Fruit fly (Drosophila melanogaster): ENCODE data around the gene CG15515.
"Not testable (repeated sequence)": the region's sequence is repeated elsewhere in the genome, so short reads cannot be mapped to it uniquely, and the experiment has no call there.

CG15515 gene

DNA sequence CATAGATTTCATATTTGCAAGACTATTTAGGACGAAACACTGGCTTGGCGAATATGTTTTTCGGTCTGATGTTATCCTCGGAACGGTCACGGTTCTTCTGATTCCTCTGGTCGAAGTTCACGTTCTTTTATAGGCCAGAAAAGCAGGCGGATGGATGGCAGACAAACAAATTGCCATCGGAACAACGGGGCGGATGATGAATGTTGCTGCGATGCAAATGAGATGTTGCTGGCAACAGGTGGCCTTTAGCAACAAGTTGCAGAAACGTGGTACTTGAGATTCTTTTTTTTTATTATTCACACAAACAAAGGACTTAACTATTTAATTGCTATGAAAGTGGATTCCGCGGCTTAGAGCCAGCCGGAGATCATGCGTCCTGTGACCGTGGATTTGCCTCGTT, 9.0 kb downstream of the CG15515 start, which contains the start of gene Capa:
TSS of gene Capa (minus strand) at position 101 of the 400 bp plus-strand sequence.
- no peak for TF ChIP-seq jim (GFP tag; optimal IDR thresholded peaks at IDR 0.05)
- TF ChIP-seq GATAd (GFP tag; optimal IDR thresholded peaks at IDR 0.05), result no peak
- TF ChIP-seq N (GFP tag; optimal IDR thresholded peaks at IDR 0.05), result no peak
- TF ChIP-seq Abd-B (GFP tag; optimal IDR thresholded peaks at IDR 0.05), result no peak
- TF ChIP-seq lola (GFP tag; optimal IDR thresholded peaks at IDR 0.05), result no peak
- TF ChIP-seq Dfd (GFP tag; optimal IDR thresholded peaks at IDR 0.05), result no peak
- TF ChIP-seq usp (GFP tag; optimal IDR thresholded peaks at IDR 0.05), result no peak
- no peak for TF ChIP-seq dl (GFP tag; optimal IDR thresholded peaks at IDR 0.05; ENCODE audit: insufficient read depth in 1 of 2, partially characterized antibody in 2 of 2)
- TF ChIP-seq Myc (optimal IDR thresholded peaks at IDR 0.05), result no peak
- TF ChIP-seq br (GFP tag; optimal IDR thresholded peaks at IDR 0.05), result no peak
- no peak for TF ChIP-seq CrebA (GFP tag; optimal IDR thresholded peaks at IDR 0.05; ENCODE audit: borderline replicate concordance)
- no peak for TF ChIP-seq Rel (GFP tag; optimal IDR thresholded peaks at IDR 0.05)
- TF ChIP-seq Rel (tag; optimal IDR thresholded peaks at IDR 0.05), result no peak
- TF ChIP-seq foxo (GFP tag; optimal IDR thresholded peaks at IDR 0.05), result no peak
- no peak for TF ChIP-seq Sp1 (GFP tag; optimal IDR thresholded peaks at IDR 0.05)
- no peak for TF ChIP-seq Hr83 (GFP tag; optimal IDR thresholded peaks at IDR 0.05; ENCODE audit: poor library complexity, severe bottlenecking)

DNA sequence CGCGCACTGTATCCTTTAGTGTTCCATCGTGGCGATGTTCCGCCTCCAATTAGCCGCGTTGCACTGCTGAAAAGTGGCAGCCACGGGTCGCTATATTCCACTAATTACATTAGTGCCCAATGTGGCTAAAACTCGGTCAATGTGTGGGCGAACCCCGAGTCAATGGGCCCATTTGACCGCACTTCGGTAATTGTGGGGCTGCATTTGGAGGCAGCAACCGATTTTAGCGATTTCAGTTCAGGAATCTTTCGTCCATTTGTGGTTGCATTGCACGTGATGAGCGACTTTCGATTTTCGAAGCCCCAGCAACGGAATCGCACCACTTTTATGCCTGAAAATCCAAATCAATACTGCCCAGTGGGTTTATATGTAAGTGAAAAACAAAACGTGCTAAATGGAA, 14.9 kb downstream of the CG15515 start, which contains the start of gene trp:
TSS of gene trp (minus strand) at position 101 of the 400 bp plus-strand sequence.
- TF ChIP-seq CG32264 (GFP tag; optimal IDR thresholded peaks at IDR 0.05) (no peak), Hr78 (GFP tag; optimal IDR thresholded peaks at IDR 0.05) (no peak), pan (optimal IDR thresholded peaks at IDR 0.05) (no peak), sage (GFP tag; optimal IDR thresholded peaks at IDR 0.05) (no peak), Vsx2 (GFP tag; optimal IDR thresholded peaks at IDR 0.05; ENCODE audit: partially characterized antibody) (no peak), Hnf4 (GFP tag; optimal IDR thresholded peaks at IDR 0.05) (no peak), br (GFP tag; optimal IDR thresholded peaks at IDR 0.05) (no peak)

DNA sequence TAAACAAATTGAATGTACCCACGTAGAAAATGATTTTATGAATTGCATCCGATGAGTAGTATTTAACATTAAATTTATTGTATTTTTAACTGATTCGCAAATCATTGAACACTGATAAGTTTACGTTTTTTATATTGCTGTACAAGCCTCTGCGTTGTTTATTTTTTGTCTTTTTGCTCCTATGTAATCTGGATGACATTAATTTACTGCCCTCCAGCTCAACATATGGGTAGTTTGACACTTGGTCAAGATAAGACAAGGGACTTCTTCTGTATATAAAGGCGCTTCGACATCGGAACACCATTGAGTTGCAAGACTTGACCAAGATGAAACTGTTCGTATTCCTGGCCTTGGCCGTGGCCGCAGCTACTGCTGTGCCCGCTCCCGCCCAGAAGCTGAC, 16.7 kb downstream of the CG15515 start, which contains the start of gene Jon99Ciii:
TSS of gene Jon99Ciii (plus strand) at position 301 of the 400 bp plus-strand sequence.
- TF ChIP-seq sage, Dfd, ey (GFP tag; optimal IDR thresholded peaks at IDR 0.05): not testable (repeated sequence)

DNA sequence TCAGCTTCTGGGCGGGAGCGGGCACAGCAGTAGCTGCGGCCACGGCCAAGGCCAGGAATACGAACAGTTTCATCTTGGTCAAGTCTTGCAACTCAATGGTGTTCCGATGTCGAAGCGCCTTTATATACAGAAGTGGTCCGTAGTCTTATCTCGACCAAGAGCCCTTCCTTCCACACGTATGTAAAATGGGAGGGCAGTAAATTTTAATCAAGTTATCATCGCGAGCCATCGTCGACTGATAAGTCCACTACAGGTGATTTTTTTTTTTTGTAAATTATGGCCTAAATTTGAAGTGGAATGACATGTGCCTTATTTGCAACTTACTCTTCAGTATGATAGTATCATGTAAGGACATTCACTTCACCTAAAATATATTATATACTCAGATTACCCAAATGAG, 19.3 kb downstream of the CG15515 start, which contains the start of gene Jon99Cii:
TSS of gene Jon99Cii (minus strand) at position 101 of the 400 bp plus-strand sequence.
- not testable (repeated sequence) for TF ChIP-seq N (GFP tag; optimal IDR thresholded peaks at IDR 0.05); dl (GFP tag; optimal IDR thresholded peaks at IDR 0.05; ENCODE audit: insufficient read depth in 1 of 2, partially characterized antibody in 2 of 2); Jra (GFP tag; optimal IDR thresholded peaks at IDR 0.05)

DNA sequence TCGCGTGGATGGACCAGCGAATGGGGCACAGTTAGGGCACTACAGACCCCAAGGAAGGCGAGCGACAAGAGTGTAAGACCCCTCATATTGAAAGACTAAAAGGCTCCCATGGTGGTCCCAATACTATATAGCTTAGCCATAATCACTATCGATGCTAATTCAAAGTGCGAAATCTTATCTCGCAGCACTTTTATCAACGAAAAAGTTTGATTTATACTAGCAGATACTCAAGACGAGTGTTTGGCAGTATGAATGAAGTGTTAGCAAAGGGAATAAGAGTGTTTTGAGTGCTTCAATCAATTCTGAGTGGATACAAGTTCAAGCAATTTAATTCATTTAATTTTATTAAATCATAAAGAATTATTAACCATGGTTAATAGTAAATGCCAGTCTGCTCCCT, 20.8 kb downstream of the CG15515 start, which contains the start of gene Jon99Ci:
TSS of gene Jon99Ci (minus strand) at position 101 of the 400 bp plus-strand sequence.
- no peak for TF ChIP-seq Vsx2 (GFP tag; optimal IDR thresholded peaks at IDR 0.05; ENCODE audit: partially characterized antibody)
- no peak for TF ChIP-seq Myc (optimal IDR thresholded peaks at IDR 0.05)
- no peak for TF ChIP-seq usp (GFP tag; optimal IDR thresholded peaks at IDR 0.05)
- no peak for TF ChIP-seq ey (GFP tag; optimal IDR thresholded peaks at IDR 0.05)
- TF ChIP-seq psq (GFP tag; optimal IDR thresholded peaks at IDR 0.05), result no peak
- TF ChIP-seq Abd-B (GFP tag; optimal IDR thresholded peaks at IDR 0.05), result no peak
- no peak for TF ChIP-seq Dfd (GFP tag; optimal IDR thresholded peaks at IDR 0.05)
- TF ChIP-seq Hnf4 (GFP tag; optimal IDR thresholded peaks at IDR 0.05), result no peak

DNA sequence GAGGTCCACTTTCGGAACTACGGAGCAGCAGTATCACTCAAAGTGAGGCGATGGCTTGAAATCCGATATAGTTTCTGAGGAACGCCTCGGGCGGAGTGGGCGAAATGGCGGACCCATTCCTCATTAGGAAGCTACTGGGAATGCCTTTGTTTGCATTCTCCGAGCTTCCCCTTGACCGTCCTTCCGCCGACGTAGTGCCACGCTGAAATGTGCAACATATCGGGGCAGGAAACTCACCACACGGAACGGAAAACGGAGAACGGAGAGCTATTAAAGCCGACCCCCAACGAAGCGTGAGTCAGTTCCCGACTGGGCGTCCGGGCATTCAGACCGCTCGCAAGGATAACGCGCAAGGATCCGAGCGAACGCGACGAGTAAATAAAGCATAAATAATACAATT, 21.7 kb downstream of the CG15515 start, which contains the start of gene CG15522:
TSS of gene CG15522 (plus strand) at position 301 of the 400 bp plus-strand sequence.
- TF ChIP-seq Vsx2 (GFP tag; optimal IDR thresholded peaks at IDR 0.05; ENCODE audit: partially characterized antibody), result no peak
- no peak for TF ChIP-seq HLH106 (tag; optimal IDR thresholded peaks at IDR 0.05)
- TF ChIP-seq ey (GFP tag; optimal IDR thresholded peaks at IDR 0.05), result no peak
- no peak for TF ChIP-seq CG9705 (GFP tag; optimal IDR thresholded peaks at IDR 0.05)
- no peak for TF ChIP-seq tai (GFP tag; optimal IDR thresholded peaks at IDR 0.05)
- no peak for TF ChIP-seq CrebA (GFP tag; optimal IDR thresholded peaks at IDR 0.05; ENCODE audit: borderline replicate concordance)
- TF ChIP-seq Jra (GFP tag; optimal IDR thresholded peaks at IDR 0.05), result no peak
- TF ChIP-seq Dfd (GFP tag; optimal IDR thresholded peaks at IDR 0.05), result no peak
- no peak for TF ChIP-seq Dif (GFP tag; optimal IDR thresholded peaks at IDR 0.05; ENCODE audit: partially characterized antibody)
- no peak for TF ChIP-seq Sp1 (GFP tag; optimal IDR thresholded peaks at IDR 0.05)
- TF ChIP-seq foxo (GFP tag; optimal IDR thresholded peaks at IDR 0.05), result no peak
